Fruit fly (Drosophila melanogaster): Measurements from ENCODE around the gene DEF8.

DEF8 gene

DNA sequence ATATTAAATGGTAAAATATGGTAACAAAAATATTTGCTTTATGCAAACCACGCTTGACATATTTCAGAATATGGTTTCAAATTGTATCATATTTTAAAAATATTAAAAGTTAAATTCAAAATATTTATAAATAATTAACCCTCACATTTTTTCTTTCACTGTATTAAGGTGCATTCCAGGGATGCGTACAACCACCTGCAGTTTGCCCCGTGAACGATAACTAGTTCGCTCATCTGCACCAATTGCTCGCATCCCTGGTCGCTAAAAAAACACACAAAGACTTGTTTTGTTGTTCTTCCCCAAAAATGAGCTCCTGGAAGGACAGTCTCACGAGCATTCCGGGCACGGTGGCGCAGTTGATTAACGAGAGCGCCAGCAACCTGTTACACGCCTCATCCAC, at the start of gene DEF8:
TSS of gene DEF8 (plus strand) at position 229 of the 400 bp plus-strand sequence.
- TF ChIP-seq CG8478 (optimal IDR thresholded peaks at IDR 0.05) (no peak), CTCF (optimal IDR thresholded peaks at IDR 0.05) (peak in 1 of 2 experiments; percentile 7)

DNA sequence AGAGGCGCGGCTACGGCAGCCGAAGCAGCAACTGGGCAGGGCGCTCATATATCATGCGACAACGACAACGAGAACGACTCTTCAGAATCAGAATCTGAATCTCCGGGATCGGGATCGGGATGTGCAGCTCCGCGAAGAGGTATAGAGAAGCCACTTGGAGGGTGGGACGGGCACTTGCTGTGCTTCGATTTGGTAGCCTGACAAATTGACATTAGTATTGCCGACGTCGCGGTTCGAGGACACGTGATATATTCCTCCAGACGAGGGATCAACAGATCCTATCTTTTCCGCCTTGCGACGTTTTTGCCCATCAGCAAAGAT, 49.5 kb upstream of the DEF8 start:
- TF ChIP-seq CG8478 (optimal IDR thresholded peaks at IDR 0.05) (no peak), CTCF (optimal IDR thresholded peaks at IDR 0.05) (no peak)

DNA sequence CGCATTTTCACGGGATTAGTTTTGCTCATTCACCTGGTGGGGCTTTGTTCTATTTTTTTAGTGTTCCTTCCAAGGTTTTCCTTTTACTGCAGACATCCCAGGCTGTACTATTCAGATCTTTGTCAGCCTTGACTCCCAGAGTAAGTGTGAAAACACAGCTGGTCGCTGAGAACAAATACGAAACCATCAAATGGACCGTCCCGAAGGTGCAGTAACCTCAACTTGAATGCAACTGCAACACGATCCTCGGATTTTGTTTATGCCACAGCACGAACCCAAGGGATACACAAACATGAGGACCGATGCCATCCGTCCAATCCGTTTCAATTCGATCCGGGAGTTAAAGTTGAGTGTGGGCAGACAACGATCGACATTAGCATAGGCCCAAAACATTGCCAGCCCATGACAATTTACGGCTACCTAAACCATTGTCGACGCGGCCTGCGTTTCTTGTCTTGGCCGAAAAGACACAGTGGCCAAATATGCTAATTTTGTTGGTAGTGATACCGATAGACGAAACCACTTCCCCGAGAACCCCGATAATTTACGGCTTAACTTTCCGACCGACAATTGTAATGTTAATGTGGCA, 48.8 kb upstream of the DEF8 start:
- TF ChIP-seq CG8478 (optimal IDR thresholded peaks at IDR 0.05) (no peak), CTCF (optimal IDR thresholded peaks at IDR 0.05) (no peak)

DNA sequence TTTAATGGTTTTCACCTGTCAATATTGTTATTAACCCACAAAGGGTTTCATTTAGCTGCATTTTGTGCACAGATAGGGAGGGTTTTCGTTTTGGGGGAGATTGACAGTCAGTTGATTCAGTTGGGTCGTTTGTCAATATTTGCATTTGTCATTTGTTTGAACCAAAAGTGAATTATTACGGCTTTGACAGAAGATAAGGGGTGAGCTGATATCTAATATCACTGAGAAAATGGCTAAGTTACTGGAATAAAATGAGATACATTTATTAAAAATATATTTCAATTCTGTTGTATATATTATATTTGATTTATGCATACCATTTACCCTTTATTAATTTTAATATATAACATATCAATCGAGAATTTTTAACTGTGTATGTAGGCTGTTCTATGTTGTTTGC, 48.1 kb upstream of the DEF8 start:
- TF ChIP-seq CTCF (optimal IDR thresholded peaks at IDR 0.05) (no peak), CG8478 (optimal IDR thresholded peaks at IDR 0.05) (no peak)

DNA sequence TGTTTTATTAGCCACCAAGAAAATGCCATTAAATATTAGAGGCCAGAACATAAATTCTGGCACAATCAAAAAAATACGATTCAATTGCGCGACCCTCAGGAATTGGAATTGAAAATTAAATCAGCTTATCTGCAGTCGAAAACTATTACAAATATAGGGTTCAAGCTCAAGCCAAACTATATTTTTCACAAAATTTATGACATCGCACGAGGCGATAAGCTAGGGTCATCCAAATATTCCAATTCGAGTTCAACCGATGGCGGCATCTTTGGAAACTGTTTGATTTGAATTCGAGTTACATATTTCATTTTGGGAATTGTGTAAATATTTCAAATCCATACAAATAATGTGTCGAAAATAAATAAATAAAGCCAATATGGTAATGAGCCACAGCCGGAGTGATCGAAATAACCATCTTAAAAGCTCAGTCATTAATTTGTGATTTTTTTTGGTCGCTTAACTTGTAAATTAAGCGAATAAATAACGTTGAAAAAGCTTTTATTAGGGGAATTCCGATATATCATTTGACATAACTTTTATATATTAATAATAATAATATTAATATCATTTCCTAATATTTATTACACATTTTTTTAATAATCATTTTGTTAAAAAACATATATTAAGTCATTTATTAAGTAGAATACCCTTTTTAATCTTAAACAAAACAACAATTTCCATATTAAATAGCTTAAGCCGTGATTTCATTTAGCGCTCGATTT, 46.8 kb upstream of the DEF8 start:
- TF ChIP-seq CG8478 (optimal IDR thresholded peaks at IDR 0.05) (no peak), CTCF (optimal IDR thresholded peaks at IDR 0.05) (no peak)

DNA sequence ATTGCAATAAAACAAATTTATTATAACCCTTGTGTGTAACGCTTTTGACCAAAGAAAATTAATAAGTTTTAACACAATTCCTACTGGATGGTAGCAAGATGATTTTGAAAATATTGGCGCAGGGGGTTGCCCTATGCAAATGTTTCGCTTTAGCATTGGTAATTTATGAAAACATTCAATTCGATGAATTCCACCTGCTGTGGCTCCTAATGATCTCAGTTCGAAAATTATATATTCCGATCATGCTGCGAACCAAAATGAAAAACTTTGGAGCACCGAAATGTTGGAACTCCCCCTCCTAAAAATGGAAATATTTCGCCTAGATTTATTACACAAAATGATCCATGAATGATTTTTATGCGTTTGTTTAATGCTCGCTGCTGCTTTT, 46.3 kb upstream of the DEF8 start:
- TF ChIP-seq CTCF (optimal IDR thresholded peaks at IDR 0.05), result no peak
- no peak for TF ChIP-seq CG8478 (optimal IDR thresholded peaks at IDR 0.05)

DNA sequence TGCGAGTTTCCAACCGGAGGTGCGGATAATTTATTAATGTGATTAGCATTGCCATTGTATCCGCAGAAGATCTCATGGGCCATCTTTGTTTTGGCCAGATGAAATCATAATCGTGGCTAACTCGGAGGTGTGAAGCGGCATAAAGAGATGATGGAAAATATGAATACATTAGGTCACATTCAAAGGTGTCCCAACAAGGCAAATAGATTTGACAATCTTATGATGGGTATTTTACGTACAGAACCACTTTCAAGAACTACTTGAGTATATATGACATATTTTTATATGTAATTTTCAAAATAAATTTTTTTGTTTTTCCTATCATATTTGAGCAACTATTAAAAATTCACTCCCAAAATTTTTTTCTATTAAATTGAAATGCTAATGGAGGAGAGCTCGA, 43.6 kb upstream of the DEF8 start, which contains the start of gene CG17154:
TSS of gene CG17154 (plus strand) at position 301 of the 400 bp plus-strand sequence.
- TF ChIP-seq CTCF (optimal IDR thresholded peaks at IDR 0.05) (no peak), CG8478 (optimal IDR thresholded peaks at IDR 0.05) (no peak)

DNA sequence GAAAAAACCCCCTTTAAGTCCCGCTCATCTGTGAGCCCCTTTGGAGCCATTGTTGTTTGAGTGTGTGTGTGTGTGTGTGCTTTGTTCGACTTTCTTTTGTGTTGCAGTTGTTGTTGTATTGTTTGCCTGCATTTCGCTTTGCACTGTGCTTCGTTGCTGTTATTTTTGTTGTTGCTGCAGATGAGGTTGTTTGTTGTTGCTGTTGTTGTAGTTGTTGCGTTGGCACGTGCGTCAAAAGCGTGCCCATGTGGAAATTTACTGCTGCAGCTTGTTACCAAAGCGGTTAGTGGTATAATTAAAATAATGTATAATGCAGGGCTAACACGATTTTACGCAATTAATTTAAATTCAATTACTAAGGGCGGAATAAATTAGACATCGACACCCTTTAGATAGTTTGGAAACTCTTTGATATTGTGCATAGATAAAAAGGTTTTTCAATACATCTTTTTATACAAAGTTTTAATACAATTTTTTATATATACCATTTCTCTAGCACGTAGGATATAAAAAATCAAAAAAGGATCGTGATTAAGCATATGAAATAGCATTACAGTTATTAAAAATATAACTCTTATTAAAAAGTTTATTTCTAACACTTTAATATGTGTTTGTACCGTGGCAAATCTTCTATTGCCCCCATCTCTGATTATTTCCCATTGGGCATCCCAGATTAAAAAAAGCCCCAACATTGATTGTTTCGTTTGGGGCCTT, 41.6 kb upstream of the DEF8 start:
- no peak for TF ChIP-seq CG8478 (optimal IDR thresholded peaks at IDR 0.05)
- no peak for TF ChIP-seq CTCF (optimal IDR thresholded peaks at IDR 0.05)

DNA sequence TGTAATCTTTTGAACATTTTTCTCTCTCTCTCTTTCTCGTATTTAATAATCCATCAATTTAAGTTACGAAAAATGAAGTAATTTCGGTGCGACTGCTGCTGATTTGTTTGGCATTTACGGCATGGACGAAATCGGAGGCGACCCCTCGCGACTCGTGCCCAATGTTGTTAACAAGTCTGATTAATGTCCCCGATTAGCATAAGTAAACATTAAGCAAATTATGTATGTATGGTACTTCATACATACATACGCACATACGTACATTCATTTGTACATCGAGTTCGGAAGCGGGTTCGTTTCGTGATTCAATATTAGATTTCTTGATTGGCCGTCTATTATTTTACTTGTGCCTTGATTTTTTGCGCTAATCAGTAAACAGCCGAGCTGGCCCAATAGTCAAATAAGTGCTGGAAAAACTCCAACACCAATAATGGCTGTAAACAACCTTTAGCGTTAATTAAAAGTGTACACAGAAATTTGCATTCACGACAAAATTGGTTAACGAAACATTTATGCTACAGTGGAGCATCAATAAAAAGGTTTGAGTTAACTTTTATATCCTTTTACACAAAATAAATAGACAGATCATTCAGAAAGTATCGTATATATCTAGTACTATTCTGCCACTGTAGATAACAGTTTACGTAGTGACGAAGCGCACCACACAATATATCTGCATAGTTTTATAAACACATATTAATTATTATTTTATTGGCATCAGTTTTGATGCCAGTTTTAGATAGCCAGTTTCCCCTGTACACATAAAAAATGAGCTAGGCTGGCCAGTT, 40.9 kb upstream of the DEF8 start:
- TF ChIP-seq CG8478 (optimal IDR thresholded peaks at IDR 0.05) (no peak), CTCF (optimal IDR thresholded peaks at IDR 0.05) (no peak)

DNA sequence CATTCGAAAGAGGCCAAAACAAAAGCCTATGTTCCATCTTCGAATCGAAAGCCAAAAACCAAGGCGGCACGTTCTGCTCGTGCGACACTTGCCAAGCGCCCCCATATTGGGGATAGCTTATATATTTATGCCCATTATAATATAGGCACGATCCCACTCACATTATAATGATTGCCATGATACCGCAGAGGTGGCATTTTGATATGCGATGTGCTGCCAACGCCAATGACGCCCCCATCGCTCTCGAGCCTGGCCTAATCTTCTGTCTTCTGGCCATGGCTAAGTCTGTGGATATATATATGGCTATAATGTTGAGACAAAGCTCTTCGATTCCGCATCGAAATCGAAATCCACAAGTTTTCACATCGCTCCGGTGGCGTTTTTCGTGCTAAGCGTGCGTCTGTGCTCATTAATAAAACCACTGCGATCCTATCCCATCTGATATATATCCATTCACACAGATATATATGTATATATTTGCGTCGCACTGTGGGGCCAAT, 39.0 kb upstream of the DEF8 start:
- TF ChIP-seq CTCF (optimal IDR thresholded peaks at IDR 0.05) (no peak), CG8478 (optimal IDR thresholded peaks at IDR 0.05) (no peak)

DNA sequence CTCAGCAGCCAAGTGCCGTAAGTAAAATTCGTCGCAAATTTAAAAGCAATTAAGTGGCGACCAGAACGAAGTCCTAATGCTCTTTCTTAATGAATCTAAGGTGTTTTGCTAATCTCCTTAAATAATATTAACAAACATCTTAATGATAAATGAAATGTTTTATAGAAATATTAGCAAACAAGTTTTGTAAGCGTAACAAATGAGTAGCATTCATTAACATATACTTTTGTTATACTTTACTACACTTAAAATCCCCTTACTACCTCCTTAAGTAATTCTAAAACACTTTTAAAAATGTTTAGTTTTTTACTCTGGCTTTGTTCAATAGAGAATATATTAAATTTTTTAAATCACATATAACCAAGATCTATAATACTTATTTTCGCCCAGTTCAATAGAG, 36.0 kb upstream of the DEF8 start:
- TF ChIP-seq CTCF (optimal IDR thresholded peaks at IDR 0.05) (no peak), CG8478 (optimal IDR thresholded peaks at IDR 0.05) (no peak)

DNA sequence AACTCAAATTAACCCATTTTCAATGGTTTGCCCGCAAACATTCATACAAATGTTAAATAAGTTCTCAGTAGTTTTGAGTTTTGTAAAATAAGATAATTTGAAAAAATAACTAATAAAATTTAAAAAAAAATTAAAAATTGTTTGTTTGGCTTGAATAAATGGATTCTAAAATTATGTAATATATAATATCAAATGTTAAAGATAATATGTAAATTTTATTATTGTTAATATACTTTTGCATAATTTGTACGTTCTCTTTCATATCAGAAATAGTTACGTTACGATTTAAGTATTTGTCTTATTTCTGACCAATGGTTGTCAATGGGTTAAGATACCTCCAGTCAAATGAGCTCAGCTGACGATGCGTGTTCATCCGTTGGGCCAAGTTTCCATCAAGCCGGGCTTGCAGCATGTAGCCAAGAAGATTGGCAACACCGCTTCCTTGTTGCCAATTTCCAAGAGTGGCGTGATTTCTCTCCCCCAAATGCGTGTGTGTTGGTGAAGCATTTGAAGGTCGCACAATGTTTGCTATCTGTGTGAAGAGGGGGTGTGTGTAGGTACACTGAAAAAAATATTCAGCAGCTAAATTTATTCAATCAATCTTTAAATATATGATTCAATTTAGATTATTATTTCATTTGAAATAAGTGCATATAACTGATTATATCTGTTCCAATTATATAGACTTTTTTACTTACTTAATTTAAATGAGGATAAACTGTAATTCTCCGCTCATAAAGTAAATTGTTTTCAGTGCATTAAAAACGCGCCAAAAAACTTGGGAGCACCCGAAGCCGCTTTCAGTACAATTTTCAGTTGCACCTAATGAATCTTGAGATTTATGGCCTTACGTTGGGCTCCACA, 34.9 kb upstream of the DEF8 start:
- TF ChIP-seq CG8478 (optimal IDR thresholded peaks at IDR 0.05), result no peak
- TF ChIP-seq CTCF (optimal IDR thresholded peaks at IDR 0.05), result no peak

DNA sequence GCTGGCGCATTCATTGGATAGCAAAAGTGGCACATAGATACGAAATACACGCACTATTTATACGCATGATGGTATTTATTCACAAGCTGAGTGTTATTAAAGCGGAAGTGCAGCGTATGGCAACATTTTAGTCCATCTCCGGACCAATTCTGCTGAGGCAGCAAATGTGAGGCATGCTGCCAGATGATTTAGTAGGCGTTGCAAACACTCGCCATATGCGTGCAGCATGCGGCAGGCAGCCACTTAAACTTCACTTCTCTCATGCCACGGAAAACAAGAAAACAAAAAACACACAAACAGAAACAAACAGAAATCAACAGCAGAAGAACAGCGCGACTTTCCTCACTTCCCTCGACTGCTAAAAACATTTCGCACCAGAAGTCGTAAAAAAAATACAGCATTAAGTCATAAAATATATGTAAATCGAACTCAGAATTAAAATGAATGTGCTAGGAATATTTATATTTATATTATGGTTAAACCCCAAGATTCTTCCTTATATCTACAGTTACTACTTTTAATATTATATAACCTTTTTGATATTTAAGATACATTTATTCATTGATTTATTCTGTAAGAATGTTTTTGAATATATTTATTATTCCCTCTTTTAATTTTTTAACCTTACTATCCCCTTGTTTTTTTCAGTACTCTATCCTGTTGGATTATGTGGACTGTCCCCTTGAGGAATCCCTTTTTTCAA, 32.5 kb upstream of the DEF8 start:
- no peak for TF ChIP-seq CG8478 (optimal IDR thresholded peaks at IDR 0.05)
- no peak for TF ChIP-seq CTCF (optimal IDR thresholded peaks at IDR 0.05)

DNA sequence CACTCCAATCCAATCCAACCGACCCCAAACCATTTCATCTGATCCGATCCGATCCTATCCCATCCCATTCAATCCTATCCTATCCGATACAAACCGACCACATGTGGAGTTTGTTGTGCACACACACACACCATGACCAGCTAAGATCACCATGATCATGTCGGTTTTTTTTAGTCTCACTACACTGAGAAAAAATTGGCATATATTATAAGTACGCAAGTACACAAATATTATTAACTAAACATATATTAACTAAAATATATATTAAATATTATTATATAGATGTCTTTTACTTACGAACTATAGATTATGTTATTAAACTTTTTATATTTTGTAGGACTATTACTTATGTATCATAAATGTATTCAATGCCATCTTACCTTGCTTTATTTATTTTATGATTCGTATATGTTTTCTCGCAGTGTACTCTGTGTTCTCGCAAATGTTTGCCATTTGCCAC, 30.0 kb upstream of the DEF8 start:
- no peak for TF ChIP-seq CTCF (optimal IDR thresholded peaks at IDR 0.05)
- TF ChIP-seq CG8478 (optimal IDR thresholded peaks at IDR 0.05), result no peak

Data from S2 (cell line).